ENCODE assay signal across 2 worm cellular contexts in genomic region chrIII:11289876-11290275, ce11.
TF ChIP-seq lines count a peak whose summit lies in the region.

No protein-coding gene starts in this region.

TF ChIP-seq in whole organism, L4 larva, 104 proteins besides CTCF, POLR2A, EP300 and RAD21:
- TF ChIP-seq unc-130 (GFP tag; optimal IDR thresholded peaks at IDR 0.05; lab: Kevin White, UChicago) (peak; percentile 38), D1046.2 (GFP tag; IDR thresholded peaks at IDR 0.05; lab: Robert Waterston, UW) (no peak), lin-1 (GFP tag; IDR thresholded peaks at IDR 0.05; lab: Robert Waterston, UW) (no peak), ceh-82 (tag; optimal IDR thresholded peaks at IDR 0.05; lab: Kevin White, UChicago) (no peak), F49E8.2 (tag; optimal IDR thresholded peaks at IDR 0.05; lab: Kevin White, UChicago; ENCODE audit: borderline replicate concordance) (peak; percentile 14), hlh-11 (tag; optimal IDR thresholded peaks at IDR 0.05; lab: Kevin White, UChicago) (no peak), saeg-2 (GFP tag; IDR thresholded peaks at IDR 0.05; lab: Robert Waterston, UW) (no peak), php-3 (GFP tag; IDR thresholded peaks at IDR 0.05; lab: Robert Waterston, UW) (no peak), lin-29 (GFP tag; IDR thresholded peaks at IDR 0.05; lab: Robert Waterston, UW) (no peak), nhr-6 (tag; optimal IDR thresholded peaks at IDR 0.05; lab: Kevin White, UChicago) (no peak), ceh-44 (GFP tag; IDR thresholded peaks at IDR 0.05; lab: Robert Waterston, UW) (0 out of 2 replicates have a peak, but pooled peaks have one; percentile 7), mes-2 (tag; optimal IDR thresholded peaks at IDR 0.05; lab: Kevin White, UChicago; ENCODE audit: poor library complexity, severe bottlenecking) (peak; percentile 17), daf-19 (GFP tag; conservative IDR thresholded peaks at IDR 0.05; lab: Robert Waterston, UW) (no peak), tra-1 (GFP tag; IDR thresholded peaks at IDR 0.05; lab: Robert Waterston, UW) (0 out of 2 replicates have a peak, but pooled peaks have one; percentile 10), madf-5 (GFP tag; IDR thresholded peaks at IDR 0.05; lab: Robert Waterston, UW) (no peak)

TF ChIP-seq in whole organism, young adult, 124 proteins besides CTCF, POLR2A, EP300 and RAD21:
- TF ChIP-seq snpc-1.3 (tag; optimal IDR thresholded peaks at IDR 0.05; lab: Kevin White, UChicago; ENCODE audit: insufficient read depth) (peak; percentile 48), akir-1 (GFP tag; optimal IDR thresholded peaks at IDR 0.05; lab: Kevin White, UChicago) (no peak), xnd-1 (tag; optimal IDR thresholded peaks at IDR 0.05; lab: Kevin White, UChicago) (peak; percentile 81), F49E8.2 (tag; optimal IDR thresholded peaks at IDR 0.05; lab: Kevin White, UChicago; ENCODE audit: insufficient read depth) (peak; percentile 63), efl-1 (GFP tag; optimal IDR thresholded peaks at IDR 0.05; lab: Kevin White, UChicago) (peak; percentile 70), hlh-26 (GFP tag; conservative IDR thresholded peaks at IDR 0.05; lab: Robert Waterston, UW) (no peak), snpc-3.4 (tag; optimal IDR thresholded peaks at IDR 0.05; lab: Kevin White, UChicago) (peak; percentile 62), egrh-3 (GFP tag; IDR thresholded peaks at IDR 0.05; lab: Robert Waterston, UW) (no peak), madf-8 (GFP tag; conservative IDR thresholded peaks at IDR 0.05; lab: Robert Waterston, UW) (peak; percentile 85), ceh-100 (GFP tag; IDR thresholded peaks at IDR 0.05; lab: Robert Waterston, UW) (0 out of 2 replicates have a peak, but pooled peaks have one; percentile 29), C17E4.6 (GFP tag; IDR thresholded peaks at IDR 0.05; lab: Robert Waterston, UW) (peak; percentile 49; the same call in 1 of the 2 replicates), F57A8.1 (GFP tag; optimal IDR thresholded peaks at IDR 0.05; lab: Kevin White, UChicago) (no peak), mcd-1 (GFP tag; IDR thresholded peaks at IDR 0.05; lab: Robert Waterston, UW) (peak; percentile 24; the same call in 1 of the 2 replicates), aptf-2 (GFP tag; conservative IDR thresholded peaks at IDR 0.05; lab: Robert Waterston, UW) (0 out of 2 replicates have a peak, but pooled peaks have one; percentile 31), tbp1 (GFP tag; optimal IDR thresholded peaks at IDR 0.05; lab: Kevin White, UChicago) (no peak), lin-54 (GFP tag; optimal IDR thresholded peaks at IDR 0.05; lab: Kevin White, UChicago) (peak; percentile 74), Y79H2A.3 (GFP tag; conservative IDR thresholded peaks at IDR 0.05; lab: Robert Waterston, UW) (0 out of 2 replicates have a peak, but pooled peaks have one; percentile 15), rec-8 (tag; optimal IDR thresholded peaks at IDR 0.05; lab: Kevin White, UChicago) (no peak), rcor-1 (GFP tag; IDR thresholded peaks at IDR 0.05; lab: Robert Waterston, UW) (0 out of 2 replicates have a peak, but pooled peaks have one; percentile 27), snpc-1.1 (tag; optimal IDR thresholded peaks at IDR 0.05; lab: Kevin White, UChicago; ENCODE audit: insufficient read depth) (peak; percentile 44), ztf-28 (GFP tag; IDR thresholded peaks at IDR 0.05; lab: Robert Waterston, UW) (0 out of 2 replicates have a peak, but pooled peaks have one; percentile 31), F39B2.1 (GFP tag; IDR thresholded peaks at IDR 0.05; lab: Robert Waterston, UW) (no peak), lsl-1 (GFP tag; optimal IDR thresholded peaks at IDR 0.05; lab: Kevin White, UChicago) (peak; percentile 97), pbrm-1 (GFP tag; IDR thresholded peaks at IDR 0.05; lab: Robert Waterston, UW) (0 out of 2 replicates have a peak, but pooled peaks have one; percentile 22), dpl-1 (GFP tag; optimal IDR thresholded peaks at IDR 0.05; lab: Kevin White, UChicago) (peak; percentile 25), madf-6 (GFP tag; IDR thresholded peaks at IDR 0.05; lab: Robert Waterston, UW) (peak; percentile 96), gei-17 (GFP tag; optimal IDR thresholded peaks at IDR 0.05; lab: Kevin White, UChicago) (no peak), ceh-91 (GFP tag; IDR thresholded peaks at IDR 0.05; lab: Robert Waterston, UW) (peak; percentile 74), B0019.2 (GFP tag; conservative IDR thresholded peaks at IDR 0.05; lab: Robert Waterston, UW) (0 out of 2 replicates have a peak, but pooled peaks have one; percentile 15), D2030.7 (GFP tag; IDR thresholded peaks at IDR 0.05; lab: Robert Waterston, UW) (peak; percentile 82), F33H1.4 (GFP tag; IDR thresholded peaks at IDR 0.05; lab: Robert Waterston, UW) (peak; percentile 86)

Comparison
In these comparisons a context has a peak if more than half of its experiments do, and no peak if none do; other contexts are left out.
1. Of the 7 proteins assayed by ChIP-seq in both whole organism, young adult and whole organism, L4 larva: peak only in whole organism, young adult: dpl-1; only in whole organism, L4 larva: unc-130; in both: F49E8.2; in neither: 4.